Worm (Caenorhabditis elegans): ENCODE data around the gene skr-14.

ce11 chrV:4429576-4429975 is 8.2 kb upstream of the skr-14 start, which contains the start of gene Y47D7A.12:
- TF ChIP-seq nhr-28 (tag; optimal IDR thresholded peaks at IDR 0.05): no peak
- no peak for TF ChIP-seq sem-2 (GFP tag; optimal IDR thresholded peaks at IDR 0.05)
- no peak for TF ChIP-seq blmp-1 (tag; optimal IDR thresholded peaks at IDR 0.05)
- TF ChIP-seq hlh-1 (tag; optimal IDR thresholded peaks at IDR 0.05): no peak
- no peak for TF ChIP-seq nhr-2 (tag; optimal IDR thresholded peaks at IDR 0.05)
- no peak for TF ChIP-seq unc-39 (tag; optimal IDR thresholded peaks at IDR 0.05)
- TF ChIP-seq nhr-76 (tag; optimal IDR thresholded peaks at IDR 0.05): no peak
